Worm (Caenorhabditis elegans): ENCODE data around the gene rfc-1.

ce11 chrV:14594103-14594502 lies 51.7 kb downstream of the rfc-1 start:
- TF ChIP-seq nhr-28 (tag; optimal IDR thresholded peaks at IDR 0.05) (no peak), fkh-2 (tag; optimal IDR thresholded peaks at IDR 0.05) (no peak), nhr-12 (tag; optimal IDR thresholded peaks at IDR 0.05) (no peak), egl-27 (tag; optimal IDR thresholded peaks at IDR 0.05) (no peak)

All from whole organism, L3 larva.